Worm (Caenorhabditis elegans): ENCODE results near the gene pycr-1.

DNA sequence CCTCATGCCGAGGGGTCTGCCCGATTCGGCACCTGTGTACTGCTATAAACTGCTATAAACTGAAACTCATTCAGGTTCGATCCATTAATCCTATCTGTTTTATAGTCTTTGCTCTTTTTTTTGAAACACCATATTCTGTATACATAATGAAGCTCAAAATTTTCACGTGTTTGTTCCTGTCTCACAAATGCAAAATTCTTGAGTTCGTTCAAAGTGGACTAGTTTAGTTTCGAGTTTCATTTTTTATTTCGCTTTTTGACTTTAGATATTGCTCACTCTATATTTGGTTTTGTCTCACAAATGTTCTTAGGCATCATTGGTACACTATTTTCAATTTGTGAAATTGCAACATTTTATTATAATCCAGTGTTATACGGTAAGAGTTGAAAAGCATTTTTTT, 25.3 kb upstream of the pycr-1 start, which contains the start of gene lgc-17:
- TF ChIP-seq C38D4.7 (GFP tag; optimal IDR thresholded peaks at IDR 0.05) = no peak
- no peak for TF ChIP-seq sox-4 (tag; optimal IDR thresholded peaks at IDR 0.05)
- TF ChIP-seq npax-4 (tag; optimal IDR thresholded peaks at IDR 0.05) = no peak
- TF ChIP-seq T23F11.4 (GFP tag; optimal IDR thresholded peaks at IDR 0.05) = no peak
- TF ChIP-seq ets-4 (tag; optimal IDR thresholded peaks at IDR 0.05) = no peak
- no peak for TF ChIP-seq ztf-16 (tag; optimal IDR thresholded peaks at IDR 0.05)
- no peak for TF ChIP-seq nfya-1 (tag; optimal IDR thresholded peaks at IDR 0.05)
- no peak for TF ChIP-seq unc-86 (tag; optimal IDR thresholded peaks at IDR 0.05)
- TF ChIP-seq pha-4 (tag; optimal IDR thresholded peaks at IDR 0.05) = no peak
- TF ChIP-seq ceh-18 (tag; optimal IDR thresholded peaks at IDR 0.05) = no peak
- TF ChIP-seq rnt-1 (tag; optimal IDR thresholded peaks at IDR 0.05) = no peak
- TF ChIP-seq pqm-1 (tag; optimal IDR thresholded peaks at IDR 0.05) = no peak
- no peak for TF ChIP-seq fkh-10 (GFP tag; optimal IDR thresholded peaks at IDR 0.05)

Measured in whole organism, late embryonic.